Worm (Caenorhabditis elegans): ENCODE measurements around the gene nhr-230.

DNA sequence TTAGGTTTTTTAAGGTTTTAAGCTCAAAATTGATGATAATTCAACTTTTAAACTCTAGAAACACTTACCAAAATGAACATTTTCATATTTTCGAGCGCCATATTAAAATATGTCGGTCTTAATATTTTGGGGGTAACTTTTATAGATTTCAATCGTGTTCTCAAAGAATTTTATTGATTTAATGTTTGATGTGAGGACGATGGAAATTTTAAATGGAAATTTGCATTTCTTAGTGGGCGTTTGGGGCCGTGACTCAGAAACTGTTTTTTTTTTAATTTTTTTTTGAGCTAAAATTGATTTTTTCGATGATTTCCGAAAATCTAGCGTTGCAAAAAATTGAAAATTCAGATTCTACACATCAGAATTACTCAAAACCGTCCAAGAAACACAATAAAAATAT is 43.3 kb upstream of the nhr-230 start, which contains the start of gene C54E10.10:
- no peak for TF ChIP-seq him-1 (tag; optimal IDR thresholded peaks at IDR 0.05)
- TF ChIP-seq dao-5 (tag; optimal IDR thresholded peaks at IDR 0.05): no peak
- no peak for TF ChIP-seq W03F9.2 (tag; optimal IDR thresholded peaks at IDR 0.05)
